Worm (Caenorhabditis elegans) whole organism, late embryonic: ENCODE measurements around the gene chil-9.

ENCODE experiments used
- K02D7.2 ChIP-seq: sonication (generic microtip); optimal IDR thresholded peaks from 2 replicates; lab custom pipeline; 2017; ENCODE audit warnings: mild to moderate bottlenecking, missing genetic modification characterization, missing compliant biosample characterization
- K09A11.1 ChIP-seq: sonication (generic microtip); optimal IDR thresholded peaks from 2 replicates; lab custom pipeline; 2017; ENCODE audit warnings: antibody characterized with exemption, mild to moderate bottlenecking, missing genetic modification characterization, missing compliant biosample characterization; ENCODE audit not compliant: insufficient read depth
- ama-1 ChIP-seq: fragments of 150-350 bp; optimal IDR thresholded peaks from 2 replicates; lab custom pipeline; 2014
- ceh-14 ChIP-seq: sonication (generic microtip); optimal IDR thresholded peaks from 2 replicates; lab custom pipeline; 2016; ENCODE audit warnings: missing genotype, missing genetic modification characterization, missing compliant biosample characterization
- ceh-19 ChIP-seq: fragments of 200-800 bp; sonication (Bioruptor generic); optimal IDR thresholded peaks from 2 replicates; lab custom pipeline; 2018; ENCODE audit warnings: mild to moderate bottlenecking, missing genetic modification characterization, missing compliant biosample characterization
- ceh-22 ChIP-seq: sonication (generic microtip); optimal IDR thresholded peaks from 2 replicates; lab custom pipeline; 2017; ENCODE audit warnings: missing biosample characterization, missing genetic modification characterization
- ceh-24 ChIP-seq: sonication (generic microtip); optimal IDR thresholded peaks from 2 replicates; lab custom pipeline; 2016; ENCODE audit warnings: mild to moderate bottlenecking, missing genetic modification characterization, missing compliant biosample characterization
- ceh-31 ChIP-seq: sonication (generic microtip); optimal IDR thresholded peaks from 2 replicates; lab custom pipeline; 2016; ENCODE audit warnings: missing genetic modification characterization, missing compliant biosample characterization
- ceh-45 ChIP-seq: fragments of 200-800 bp; sonication (Bioruptor generic); IDR thresholded peaks from 2 replicates; pipeline ENCODE4 v1.3.6; 2022; ENCODE audit warnings: missing genetic modification reagents, missing genetic modification characterization, missing compliant biosample characterization
- dve-1 ChIP-seq: sonication (generic microtip); optimal IDR thresholded peaks from 2 replicates; lab custom pipeline; 2017; ENCODE audit warnings: antibody characterized with exemption, mild to moderate bottlenecking, missing genetic modification characterization, missing compliant biosample characterization
- elt-4 ChIP-seq: sonication (generic microtip); optimal IDR thresholded peaks from 2 replicates; lab custom pipeline; 2016; ENCODE audit warnings: missing genetic modification characterization, missing compliant biosample characterization
- ets-4 ChIP-seq: sonication (generic microtip); optimal IDR thresholded peaks from 2 replicates; lab custom pipeline; 2016; ENCODE audit warnings: missing genetic modification characterization, missing compliant biosample characterization
- eyg-1 ChIP-seq: sonication (generic microtip); optimal IDR thresholded peaks from 2 replicates; lab custom pipeline; 2016; ENCODE audit warnings: missing genotype, missing genetic modification characterization, missing compliant biosample characterization
- fax-1 ChIP-seq: sonication (generic microtip); optimal IDR thresholded peaks from 2 replicates; lab custom pipeline; 2016; ENCODE audit warnings: missing genotype, missing genetic modification characterization, missing compliant biosample characterization
- fkh-10 ChIP-seq: fragments of 150-350 bp; optimal IDR thresholded peaks from 2 replicates; lab custom pipeline; 2014; ENCODE audit warnings: missing biosample characterization, missing genetic modification reagents, missing genetic modification characterization
- fkh-6 ChIP-seq: sonication (generic microtip); optimal IDR thresholded peaks from 2 replicates; lab custom pipeline; 2016; ENCODE audit warnings: missing genetic modification characterization, missing compliant biosample characterization
- hlh-30 ChIP-seq: sonication (generic microtip); optimal IDR thresholded peaks from 2 replicates; lab custom pipeline; 2017; ENCODE audit warnings: antibody characterized with exemption, missing genetic modification characterization, missing compliant biosample characterization; ENCODE audit not compliant: insufficient read depth
- hlh-8 ChIP-seq: sonication (generic microtip); optimal IDR thresholded peaks from 2 replicates; lab custom pipeline; 2016; ENCODE audit warnings: missing genotype, missing genetic modification characterization, missing compliant biosample characterization
- madf-2 ChIP-seq: sonication (generic microtip); optimal IDR thresholded peaks from 2 replicates; lab custom pipeline; 2017; ENCODE audit warnings: missing genetic modification characterization, missing compliant biosample characterization
- mec-3 ChIP-seq: sonication (generic microtip); optimal IDR thresholded peaks from 2 replicates; lab custom pipeline; 2016; ENCODE audit warnings: borderline replicate concordance, missing genetic modification characterization, missing compliant biosample characterization
- nfya-1 ChIP-seq: sonication (generic microtip); optimal IDR thresholded peaks from 2 replicates; lab custom pipeline; 2017; ENCODE audit warnings: missing genetic modification characterization, mild to moderate bottlenecking, missing compliant biosample characterization, antibody characterized with exemption, moderate library complexity
- nhr-11 ChIP-seq: fragments of 150-350 bp; optimal IDR thresholded peaks from 2 replicates; lab custom pipeline; 2014; ENCODE audit warnings: missing biosample characterization, missing genetic modification characterization
- nhr-232 ChIP-seq: sonication (generic microtip); optimal IDR thresholded peaks from 2 replicates; lab custom pipeline; 2016; ENCODE audit warnings: missing genetic modification characterization, missing compliant biosample characterization
- npax-4 ChIP-seq: sonication (generic microtip); optimal IDR thresholded peaks from 2 replicates; lab custom pipeline; 2016; ENCODE audit warnings: missing genetic modification characterization, missing compliant biosample characterization
- pag-3 ChIP-seq: sonication (generic microtip); optimal IDR thresholded peaks from 2 replicates; lab custom pipeline; 2016; ENCODE audit warnings: missing compliant biosample characterization, missing genetic modification characterization, borderline replicate concordance
- pat-9 ChIP-seq: fragments of 200-800 bp; sonication (Bioruptor generic); optimal IDR thresholded peaks from 2 replicates; lab custom pipeline; 2018; ENCODE audit warnings: mild to moderate bottlenecking, missing genetic modification characterization, moderate library complexity, missing compliant biosample characterization
- pha-4 ChIP-seq: fragments of 150-350 bp; optimal IDR thresholded peaks from 2 replicates; lab custom pipeline; 2018; ENCODE audit warnings: missing biosample characterization, missing genetic modification reagents, missing genetic modification characterization
- rnt-1 ChIP-seq: sonication (generic microtip); optimal IDR thresholded peaks from 2 replicates; lab custom pipeline; 2016; ENCODE audit warnings: missing genetic modification characterization, missing compliant biosample characterization
- sox-2 ChIP-seq: fragments of 200-800 bp; sonication (Bioruptor generic); IDR thresholded peaks from 2 replicates; pipeline ENCODE4 v1.3.6; 2022; ENCODE audit warnings: missing genetic modification reagents, missing genetic modification characterization, missing compliant biosample characterization
- ttx-3 ChIP-seq: sonication (generic microtip); optimal IDR thresholded peaks from 2 replicates; lab custom pipeline; 2016; ENCODE audit warnings: missing genetic modification reagents, missing genetic modification characterization, missing compliant biosample characterization
- unc-42 ChIP-seq: sonication (generic microtip); optimal IDR thresholded peaks from 2 replicates; lab custom pipeline; 2016; ENCODE audit warnings: missing genotype, missing genetic modification characterization, missing compliant biosample characterization
- unc-55 ChIP-seq: sonication (generic microtip); optimal IDR thresholded peaks from 2 replicates; lab custom pipeline; 2017; ENCODE audit warnings: missing biosample characterization, missing genetic modification reagents, missing genetic modification characterization
- zip-5 ChIP-seq: sonication (generic microtip); optimal IDR thresholded peaks from 2 replicates; lab custom pipeline; 2016; ENCODE audit warnings: missing genetic modification characterization, missing compliant biosample characterization

Gene chil-9

ce11 chrII:9850945-9851344 lies 5.8 kb upstream of the chil-9 start, which contains the start of gene ZK938.10:
ZK938.10 (minus strand) TSS chrII:9851045.
- TF ChIP-seq hlh-30 (tag; lab: Kevin White, UChicago) (no peak), nhr-232 (tag; lab: Kevin White, UChicago) (no peak), madf-2 (tag; lab: Kevin White, UChicago) (no peak), ceh-31 (tag; lab: Kevin White, UChicago) (no peak), mec-3 (tag; lab: Kevin White, UChicago) (no peak), fkh-10 (no peak), rnt-1 (tag; lab: Kevin White, UChicago) (no peak), pha-4 (tag; lab: Kevin White, UChicago) (no peak), pat-9 (tag; lab: Kevin White, UChicago) (no peak), elt-4 (tag; lab: Kevin White, UChicago) (no peak), zip-5 (no peak), ttx-3 (tag; lab: Kevin White, UChicago) (no peak), fax-1 (tag; lab: Kevin White, UChicago) (no peak), ets-4 (tag; lab: Kevin White, UChicago) (no peak), unc-55 (GFP tag; lab: Kevin White, UChicago) (no peak), ceh-24 (tag; lab: Kevin White, UChicago) (no peak), dve-1 (no peak), ceh-45 (GFP tag; lab: Robert Waterston, UW) (no peak), ceh-22 (tag; lab: Kevin White, UChicago) (no peak)
- TF ChIP-seq, all 69 proteins: peak for 0

ce11 chrII:9849497-9849896 lies 4.4 kb upstream of the chil-9 start, which contains the start of gene old-2:
old-2 (minus strand) TSS chrII:9849597.
- TF ChIP-seq K02D7.2 (tag; lab: Kevin White, UChicago), result no peak
- TF ChIP-seq eyg-1 (tag; lab: Kevin White, UChicago), result no peak
- TF ChIP-seq dve-1, result no peak
- no peak for TF ChIP-seq K09A11.1 (tag; lab: Kevin White, UChicago)
- no peak for TF ChIP-seq pag-3 (tag; lab: Kevin White, UChicago)

- TF ChIP-seq ceh-22 (tag; lab: Kevin White, UChicago) (no peak), ets-4 (tag; lab: Kevin White, UChicago) (no peak), npax-4 (tag; lab: Kevin White, UChicago) (no peak), madf-2 (tag; lab: Kevin White, UChicago) (no peak), sox-2 (GFP tag; lab: Robert Waterston, UW) (no peak), ceh-19 (no peak), nhr-11 (tag; lab: Kevin White, UChicago) (no peak), fkh-6 (tag; lab: Kevin White, UChicago) (no peak), pat-9 (tag; lab: Kevin White, UChicago) (no peak)
Observed at ce11 chrII:9841985-9842505, 3.1 kb downstream of the chil-9 start, which contains the start of gene rnh-1.2. rnh-1.2 (minus strand) TSS chrII:9842035.

- TF ChIP-seq ama-1 (lab: Kevin White, UChicago), result no peak
- TF ChIP-seq hlh-8 (tag; lab: Kevin White, UChicago), result no peak
Observed at ce11 chrII:9840313-9840712, 4.8 kb downstream of the chil-9 start, which contains the start of gene ZK938.11. ZK938.11 (minus strand) TSS chrII:9840413.

DNA sequence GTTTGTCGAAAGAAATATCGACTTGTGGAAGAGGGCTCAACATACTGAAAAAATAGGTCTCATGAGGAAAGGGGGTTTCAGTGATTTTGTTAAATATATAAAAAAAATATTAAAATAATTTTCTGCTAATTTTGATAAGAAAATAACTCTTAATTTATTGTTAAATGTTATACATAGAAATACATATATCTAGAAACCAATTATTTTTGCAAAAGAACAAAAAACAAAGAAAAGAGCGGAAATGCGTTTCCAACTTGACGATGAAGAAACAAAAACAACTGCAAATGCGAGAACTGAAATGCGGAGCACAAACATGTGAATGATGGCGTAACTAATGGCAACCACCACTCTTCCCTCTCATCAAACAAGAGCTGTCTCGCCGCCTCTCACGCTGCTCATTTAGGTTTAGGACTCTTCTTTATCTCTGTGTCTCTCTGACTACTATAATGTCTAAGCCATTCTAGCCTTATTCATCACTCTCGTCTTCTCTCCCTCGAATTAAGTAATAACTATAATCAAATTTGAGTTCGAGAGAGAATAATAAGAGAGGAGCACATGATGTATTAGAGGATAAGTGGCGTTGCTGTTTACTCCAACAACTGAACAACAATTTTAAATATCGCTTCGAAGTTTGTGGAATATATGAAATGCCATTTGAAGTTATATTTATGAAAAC lies 6.7 kb downstream of the chil-9 start, which contains the start of gene arrd-4:
Gene arrd-4 (minus strand): TSS at position 51 of the 676 bp plus-strand sequence.
- TF ChIP-seq ceh-14 (tag; lab: Kevin White, UChicago) (peak; percentile 40), unc-55 (GFP tag; lab: Kevin White, UChicago) (no peak), nfya-1 (tag; lab: Kevin White, UChicago) (peak; percentile 9), unc-42 (tag; lab: Kevin White, UChicago) (peak; percentile 91)
